Fruit fly (Drosophila melanogaster) whole organism, prepupa: ENCODE results near the gene Rb97D.

Source experiments
- Blimp-1 ChIP-seq: fragments of 200-800 bp; sonication (Bioruptor generic); optimal IDR thresholded peaks from 3 replicates; lab custom pipeline; 2017; ENCODE audit warnings: missing biosample characterization, missing genetic modification characterization, mild to moderate bottlenecking, moderate library complexity, missing genetic modification reagents
- CG10669 ChIP-seq: fragments of 200-800 bp; sonication (Bioruptor generic); optimal IDR thresholded peaks from 3 replicates; lab custom pipeline; 2018; ENCODE audit warnings: missing biosample characterization, mild to moderate bottlenecking, missing genetic modification characterization, moderate library complexity
- CG11294 ChIP-seq: fragments of 200-800 bp; sonication (Bioruptor generic); IDR thresholded peaks from 2 replicates; pipeline ENCODE4 v1.3.6; 2022; ENCODE audit warnings: missing biosample characterization, missing genetic modification characterization
- CG11902 ChIP-seq: fragments of 200-800 bp; sonication (Bioruptor generic); optimal IDR thresholded peaks from 3 replicates; lab custom pipeline; 2016; ENCODE audit warnings: missing biosample characterization, missing genetic modification characterization
- CG1621 ChIP-seq: fragments of 200-800 bp; sonication (Bioruptor generic); optimal IDR thresholded peaks from 3 replicates; lab custom pipeline; 2018; ENCODE audit warnings: missing biosample characterization, mild to moderate bottlenecking, missing genetic modification characterization
- CG31627 ChIP-seq: fragments of 200-800 bp; sonication (Bioruptor generic); optimal IDR thresholded peaks from 3 replicates; lab custom pipeline; 2016; ENCODE audit warnings: missing biosample characterization, missing genetic modification characterization
- CG6163 ChIP-seq: fragments of 200-800 bp; sonication (Bioruptor generic); IDR thresholded peaks from 3 replicates; pipeline ENCODE4 v1.3.6; 2022; ENCODE audit warnings: missing biosample characterization, missing genetic modification characterization
- CG6792 ChIP-seq: fragments of 200-800 bp; sonication (Bioruptor generic); optimal IDR thresholded peaks from 3 replicates; lab custom pipeline; 2016; ENCODE audit warnings: missing biosample characterization, missing genetic modification characterization
- CG6808 ChIP-seq: fragments of 200-800 bp; sonication (Bioruptor generic); optimal IDR thresholded peaks from 3 replicates; lab custom pipeline; 2017; ENCODE audit warnings: missing biosample characterization, missing genetic modification characterization, mild to moderate bottlenecking, moderate library complexity, missing genetic modification reagents
- CG6854 ChIP-seq: fragments of 200-800 bp; sonication (Bioruptor generic); optimal IDR thresholded peaks from 2 replicates; lab custom pipeline; 2017; ENCODE audit warnings: missing biosample characterization, mild to moderate bottlenecking, missing genetic modification characterization
- CG8119 ChIP-seq: fragments of 200-800 bp; sonication (Bioruptor generic); IDR thresholded peaks from 3 replicates; pipeline ENCODE4 v1.3.6; 2022; ENCODE audit warnings: missing biosample characterization, missing genetic modification characterization
- CG8319 ChIP-seq: fragments of 200-800 bp; sonication (Bioruptor generic); optimal IDR thresholded peaks from 3 replicates; lab custom pipeline; 2016; ENCODE audit warnings: missing biosample characterization, missing genetic modification characterization
- CG9139 ChIP-seq: fragments of 200-800 bp; sonication (Bioruptor generic); optimal IDR thresholded peaks from 3 replicates; lab custom pipeline; 2017; ENCODE audit warnings: missing biosample characterization, mild to moderate bottlenecking, missing genetic modification characterization
- Eip75B ChIP-seq: fragments of 200-800 bp; sonication (Bioruptor generic); optimal IDR thresholded peaks from 3 replicates; lab custom pipeline; 2016; ENCODE audit warnings: missing biosample characterization, missing genetic modification characterization
- Eip78C ChIP-seq: fragments of 200-800 bp; sonication (Bioruptor generic); peaks from one replicate; lab custom pipeline; 2016; ENCODE audit warnings: missing biosample characterization, missing genetic modification characterization
- Eip93F ChIP-seq: fragments of 200-800 bp; sonication (Bioruptor generic); optimal IDR thresholded peaks from 2 replicates; lab custom pipeline; 2016; ENCODE audit warnings: missing biosample characterization, mild to moderate bottlenecking, missing genetic modification characterization
- Ets21C ChIP-seq: fragments of 200-800 bp; sonication (Bioruptor generic); optimal IDR thresholded peaks from 3 replicates; lab custom pipeline; 2016; ENCODE audit warnings: missing biosample characterization, missing genetic modification characterization
- Hr38 ChIP-seq: sonication (Bioruptor generic); optimal IDR thresholded peaks from 2 replicates; lab custom pipeline; 2016; ENCODE audit warnings: missing biosample characterization, missing genetic modification characterization
- Hr39 ChIP-seq: fragments of 200-800 bp; sonication (Bioruptor generic); optimal IDR thresholded peaks from 2 replicates; lab custom pipeline; 2016; ENCODE audit warnings: missing biosample characterization, missing genetic modification characterization
- Met ChIP-seq: fragments of 200-800 bp; sonication (Bioruptor generic); optimal IDR thresholded peaks from 3 replicates; lab custom pipeline; 2016; ENCODE audit warnings: missing biosample characterization, missing genetic modification characterization
- OdsH ChIP-seq: fragments of 200-800 bp; sonication (Bioruptor generic); optimal IDR thresholded peaks from 3 replicates; lab custom pipeline; 2016; ENCODE audit warnings: missing biosample characterization, missing genetic modification characterization
- Smox ChIP-seq: fragments of 200-800 bp; sonication (Bioruptor generic); optimal IDR thresholded peaks from 3 replicates; lab custom pipeline; 2016; ENCODE audit warnings: missing biosample characterization, missing genetic modification characterization
- Sox14 ChIP-seq: fragments of 200-800 bp; sonication (Bioruptor generic); optimal IDR thresholded peaks from 3 replicates; lab custom pipeline; 2016; ENCODE audit warnings: missing biosample characterization, missing genetic modification characterization
- achi ChIP-seq: fragments of 200-800 bp; sonication (Bioruptor generic); optimal IDR thresholded peaks from 3 replicates; lab custom pipeline; 2016; ENCODE audit warnings: missing biosample characterization, missing genetic modification characterization
- cyc ChIP-seq: fragments of 200-800 bp; sonication (Bioruptor generic); optimal IDR thresholded peaks from 3 replicates; lab custom pipeline; 2016; ENCODE audit warnings: missing biosample characterization, missing genetic modification characterization
- dsx ChIP-seq: fragments of 200-800 bp; optimal IDR thresholded peaks from 3 replicates; lab custom pipeline; 2019; ENCODE audit warnings: missing biosample characterization, mild to moderate bottlenecking, missing genetic modification characterization, moderate library complexity; ENCODE audit not compliant: poor library complexity, severe bottlenecking
- eg ChIP-seq: fragments of 200-800 bp; sonication (Bioruptor generic); IDR thresholded peaks from 3 replicates; pipeline ENCODE4 v1.3.6; 2022; ENCODE audit warnings: missing biosample characterization, missing genetic modification characterization
- esn ChIP-seq: fragments of 200-800 bp; sonication (Bioruptor generic); optimal IDR thresholded peaks from 2 replicates; lab custom pipeline; 2016; ENCODE audit warnings: missing biosample characterization, mild to moderate bottlenecking, missing genetic modification characterization, moderate library complexity
- fd59A ChIP-seq: fragments of 200-800 bp; sonication (Bioruptor generic); optimal IDR thresholded peaks from 2 replicates; lab custom pipeline; 2017; ENCODE audit warnings: missing biosample characterization, mild to moderate bottlenecking, missing genetic modification characterization, missing genetic modification reagents
- fkh ChIP-seq: fragments of 200-800 bp; sonication (Bioruptor generic); optimal IDR thresholded peaks from 3 replicates; lab custom pipeline; 2017; ENCODE audit warnings: missing biosample characterization, mild to moderate bottlenecking, missing genetic modification characterization, moderate library complexity
- salr ChIP-seq, 2 experiments: fragments of 200-800 bp; sonication (Bioruptor generic); optimal IDR thresholded peaks; 3 replicates each; lab custom pipeline; 2016 to 2018; ENCODE audit warnings: missing biosample characterization in 2 of 2, missing genetic modification characterization in 2 of 2, mild to moderate bottlenecking in 1 of 2
- spab ChIP-seq: fragments of 200-800 bp; sonication (Bioruptor generic); optimal IDR thresholded peaks from 2 replicates; lab custom pipeline; 2017; ENCODE audit warnings: missing biosample characterization, mild to moderate bottlenecking, missing genetic modification characterization, missing genetic modification reagents
- svp ChIP-seq: fragments of 200-800 bp; sonication (Bioruptor generic); peaks from one replicate; lab custom pipeline; 2016; ENCODE audit warnings: missing biosample characterization, missing genetic modification characterization
- topi ChIP-seq: fragments of 200-800 bp; sonication (Bioruptor generic); optimal IDR thresholded peaks from 3 replicates; lab custom pipeline; 2016; ENCODE audit warnings: missing biosample characterization, missing genetic modification characterization
- vri ChIP-seq: fragments of 200-800 bp; sonication (Bioruptor generic); optimal IDR thresholded peaks from 3 replicates; lab custom pipeline; 2016; ENCODE audit warnings: missing biosample characterization, mild to moderate bottlenecking, missing genetic modification characterization

Gene Rb97D

DNA sequence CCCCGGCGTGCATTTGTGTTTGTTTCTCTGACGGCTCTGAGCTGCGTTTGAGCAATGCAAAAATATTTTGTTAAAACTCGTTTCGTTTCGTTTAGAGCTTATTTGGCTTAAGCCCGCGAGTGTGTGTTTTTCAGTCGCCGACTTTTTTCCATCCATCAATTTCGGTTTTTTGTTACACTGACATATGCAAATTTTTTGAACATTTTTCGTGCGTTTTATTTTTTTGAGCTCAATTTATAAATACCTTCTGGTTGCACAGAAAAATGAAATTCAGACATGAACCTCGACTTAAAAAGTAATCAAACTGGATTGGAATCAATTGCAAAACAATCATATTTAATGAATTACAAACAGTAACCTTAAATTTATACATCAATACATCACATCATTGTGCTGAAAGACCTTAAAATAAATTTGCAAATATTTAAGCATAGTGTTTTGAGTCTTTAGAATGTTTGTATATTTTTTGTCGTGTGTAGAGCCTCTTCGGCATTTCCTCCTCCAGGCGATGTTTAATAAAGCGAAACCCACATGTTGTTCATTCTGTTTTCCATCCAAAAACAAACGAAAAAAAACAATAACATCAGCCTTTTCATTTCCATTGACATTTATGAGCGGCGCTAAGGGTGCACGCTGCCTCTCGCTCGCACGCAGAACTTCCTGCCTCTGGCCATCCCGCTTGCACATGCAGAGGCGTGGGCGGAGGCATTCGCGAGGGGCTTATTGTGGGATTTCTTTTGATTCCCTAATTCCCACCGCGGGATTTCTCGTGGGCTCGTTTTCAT is 6.9 kb upstream of the Rb97D start (continued):
- TF ChIP-seq CG6808 (GFP tag; lab: Kevin White, UChicago) (no peak), dsx (GFP tag; lab: Kevin White, UChicago) (no peak), vri (GFP tag; lab: Kevin White, UChicago) (no peak), Eip93F (GFP tag; lab: Kevin White, UChicago) (no peak), fd59A (GFP tag; lab: Kevin White, UChicago) (no peak), topi (GFP tag; lab: Kevin White, UChicago) (peak; percentile 39), CG11294 (GFP tag; lab: Robert Waterston, UW) (no peak), esn (GFP tag; lab: Kevin White, UChicago) (peak; percentile 44), CG10669 (GFP tag; lab: Kevin White, UChicago) (no peak), spab (no peak), Hr38 (GFP tag; lab: Kevin White, UChicago) (no peak), OdsH (peak; percentile 7), Hr39 (peak; percentile 21), Ets21C (GFP tag; lab: Kevin White, UChicago) (no peak), CG6854 (GFP tag; lab: Kevin White, UChicago) (no peak), salr (GFP tag; optimal IDR thresholded peaks at IDR 0.05; lab: Kevin White, UChicago) (no peak), CG6792 (GFP tag; lab: Kevin White, UChicago) (no peak), svp (GFP tag; lab: Kevin White, UChicago) (peak; percentile 76), fkh (GFP tag; lab: Kevin White, UChicago) (no peak), cyc (no peak), CG31627 (peak; percentile 0), CG9139 (GFP tag; lab: Kevin White, UChicago) (no peak)

DNA sequence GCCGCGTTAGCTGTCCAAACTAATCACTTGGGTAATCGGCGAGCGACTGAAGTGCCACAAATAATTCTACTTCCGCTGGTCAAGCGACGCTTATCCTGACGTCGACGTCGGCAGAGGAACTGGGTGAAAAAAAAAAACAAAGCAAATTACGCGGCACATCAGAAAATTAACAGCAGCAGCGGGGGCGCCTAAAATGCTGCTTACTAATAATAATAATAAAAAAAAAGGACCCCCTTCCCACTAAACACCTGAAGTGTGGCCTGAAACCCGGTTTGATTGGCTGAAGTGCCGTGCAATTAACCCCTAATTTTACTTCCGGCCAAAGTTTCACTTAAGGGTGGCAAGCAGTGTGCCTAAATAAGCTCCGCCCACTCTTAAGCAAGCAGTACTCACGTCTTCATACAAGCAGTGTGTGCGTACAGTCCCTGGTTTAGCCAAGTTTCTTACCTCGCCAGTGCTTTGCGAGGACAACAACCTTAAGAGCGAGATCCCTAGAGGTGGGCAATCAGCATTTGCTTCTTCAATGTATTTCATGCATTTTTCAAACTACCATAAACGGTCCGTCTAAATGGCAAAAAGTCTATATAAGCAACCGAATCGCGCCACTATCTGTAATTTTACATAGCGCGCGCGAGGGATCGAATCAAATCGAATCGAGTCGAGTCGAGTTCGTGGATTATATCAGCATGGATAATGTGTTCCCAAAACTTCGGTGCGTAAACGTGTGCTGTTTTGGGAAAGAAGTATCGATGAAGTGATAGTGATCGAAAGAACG is 5.8 kb upstream of the Rb97D start, which contains the start of the genes ro and T48:
Gene ro (minus strand): TSS at position 51 of the 775 bp plus-strand sequence.
Gene T48 (plus strand): TSS at position 614 of the 775 bp plus-strand sequence.
- TF ChIP-seq fd59A (GFP tag; lab: Kevin White, UChicago) (no peak), Met (no peak), Blimp-1 (GFP tag; lab: Kevin White, UChicago) (no peak), CG8119 (GFP tag; lab: Robert Waterston, UW) (no peak; the same call in 2 of the 3 replicates), Eip75B (GFP tag; lab: Kevin White, UChicago) (peak; percentile 6), esn (GFP tag; lab: Kevin White, UChicago) (peak; percentile 32), CG11902 (GFP tag; lab: Kevin White, UChicago) (no peak), eg (GFP tag; lab: Robert Waterston, UW) (no peak), dsx (GFP tag; lab: Kevin White, UChicago) (peak; percentile 11), CG6163 (GFP tag; lab: Robert Waterston, UW) (peak; percentile 7; the same call in 1 of the 3 replicates), CG1621 (tag; lab: Kevin White, UChicago) (peak; percentile 11), cyc (no peak), Eip78C (GFP tag; lab: Kevin White, UChicago) (peak; percentile 47), CG6808 (GFP tag; lab: Kevin White, UChicago) (peak; percentile 12), achi (no peak), vri (GFP tag; lab: Kevin White, UChicago) (peak; percentile 23), Smox (GFP tag; lab: Kevin White, UChicago) (no peak), Sox14 (GFP tag; lab: Kevin White, UChicago) (no peak), fkh (GFP tag; lab: Kevin White, UChicago) (no peak), topi (GFP tag; lab: Kevin White, UChicago) (peak; percentile 5), Ets21C (GFP tag; lab: Kevin White, UChicago) (no peak), CG8319 (no peak)
- TF ChIP-seq, all 60 proteins: peak for 9
